Fruit fly (Drosophila melanogaster): ENCODE data around the gene KrT95D.

dm6 chr3R:23948466-23949413 is 82.9 kb downstream of the KrT95D start:
- TF ChIP-seq br (GFP tag; optimal IDR thresholded peaks at IDR 0.05) (peak; percentile 91), sage (GFP tag; optimal IDR thresholded peaks at IDR 0.05) (peak; percentile 85), CG32264 (GFP tag; optimal IDR thresholded peaks at IDR 0.05) (peak; percentile 82), psq (GFP tag; optimal IDR thresholded peaks at IDR 0.05) (peak; percentile 86), Hr83 (GFP tag; optimal IDR thresholded peaks at IDR 0.05; ENCODE audit: poor library complexity, severe bottlenecking) (no peak), CrebA (GFP tag; optimal IDR thresholded peaks at IDR 0.05; ENCODE audit: borderline replicate concordance) (no peak), usp (GFP tag; optimal IDR thresholded peaks at IDR 0.05) (no peak)

Measured in whole organism, wandering third instar larva.